Fruit fly (Drosophila melanogaster) Kc167 (cell line): ENCODE data around the gene CG42541.

Experiments used
- Sin3A ChIP-seq: fragments of >200 bp; optimal IDR thresholded peaks from 2 replicates; lab custom pipeline; 2018; ENCODE audit warnings: missing external identifiers
- h ChIP-seq: fragments of >200 bp; optimal IDR thresholded peaks from 3 replicates; lab custom pipeline; 2018; ENCODE audit warnings: missing external identifiers
- insv ChIP-seq: fragments of >200 bp; optimal IDR thresholded peaks from 3 replicates; lab custom pipeline; 2018; ENCODE audit warnings: missing external identifiers
- psq ChIP-seq: fragments of >200 bp; optimal IDR thresholded peaks from 2 replicates; lab custom pipeline; 2017; ENCODE audit warnings: missing external identifiers
- ttk ChIP-seq: sonication (Bioruptor generic); optimal IDR thresholded peaks from 2 replicates; lab custom pipeline; 2017; ENCODE audit warnings: missing external identifiers

DNA sequence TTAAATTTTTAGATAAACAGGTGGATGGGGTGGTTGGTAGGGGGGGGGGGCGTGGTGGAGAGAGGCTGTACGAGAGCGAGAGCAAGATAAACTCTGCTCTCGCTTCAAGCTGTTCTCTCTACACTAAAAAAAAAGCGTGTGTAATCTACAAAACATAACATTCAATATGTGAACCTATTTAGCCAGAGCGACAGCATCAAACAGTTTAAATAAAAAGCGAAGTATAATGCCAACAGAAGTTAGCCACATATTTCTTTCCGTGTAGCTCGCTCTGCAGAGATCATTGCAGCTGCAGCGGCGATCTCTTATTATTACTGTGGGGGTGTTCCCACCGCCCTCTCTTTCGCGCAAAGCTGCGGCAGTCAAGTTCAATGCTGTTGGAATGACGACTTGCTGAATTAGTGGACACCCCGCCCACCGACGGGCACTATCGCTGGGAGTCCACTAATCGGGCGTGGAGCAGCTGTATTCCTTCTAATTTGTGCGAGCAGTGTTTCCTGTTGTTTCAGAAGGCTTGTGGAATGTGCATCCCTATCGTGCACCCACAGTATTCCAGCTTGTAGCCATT, 61.8 kb downstream of the CG42541 start, which contains the start of gene CG2930:
- TF ChIP-seq psq (lab: Kevin White, UChicago) (no peak), insv (no peak), h (no peak), Sin3A (no peak), ttk (lab: Kevin White, UChicago) (no peak)
